Worm (Caenorhabditis elegans): ENCODE data around the gene lact-1.

DNA sequence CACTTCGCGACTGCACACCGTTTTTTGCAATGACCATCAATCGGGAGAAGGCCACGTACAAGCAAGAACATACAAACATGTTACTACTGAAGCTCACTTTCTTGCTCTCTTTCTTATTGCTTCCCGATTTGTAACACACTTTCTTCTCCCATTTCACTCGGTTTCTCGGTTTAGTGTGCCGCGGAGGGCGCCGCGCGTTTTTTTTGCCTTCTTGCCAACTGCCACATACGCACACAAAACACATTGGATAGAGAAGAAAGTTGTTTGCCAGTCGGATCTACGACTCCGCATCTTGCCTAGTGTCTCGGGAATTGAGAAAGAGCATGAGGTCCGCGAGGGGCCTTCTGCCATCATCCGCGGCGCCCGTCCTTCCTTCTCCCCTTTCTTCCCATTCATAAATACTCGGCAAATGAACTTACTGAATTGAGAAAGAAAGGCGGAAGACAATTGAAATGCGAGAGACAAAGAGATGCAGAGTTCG is 25.4 kb downstream of the lact-1 start:
- TF ChIP-seq elt-2 (tag; optimal IDR thresholded peaks at IDR 0.05): no peak
- no peak for TF ChIP-seq pqm-1 (tag; optimal IDR thresholded peaks at IDR 0.05)
- no peak for TF ChIP-seq C38D4.7 (GFP tag; optimal IDR thresholded peaks at IDR 0.05)
- TF ChIP-seq ceh-6 (GFP tag; optimal IDR thresholded peaks at IDR 0.05): peak; percentile 30
- no peak for TF ChIP-seq lim-6 (tag; optimal IDR thresholded peaks at IDR 0.05)
- TF ChIP-seq ama-1 (optimal IDR thresholded peaks at IDR 0.05): no peak
- no peak for TF ChIP-seq sox-2 (GFP tag; IDR thresholded peaks at IDR 0.05)
- TF ChIP-seq ceh-45 (GFP tag; IDR thresholded peaks at IDR 0.05): no peak
- TF ChIP-seq odd-2 (tag; optimal IDR thresholded peaks at IDR 0.05): no peak

Data from whole organism, late embryonic.